2 worm cellular contexts compared by ENCODE assay signal in genomic region chrIII:825256-825655, ce11.
TF ChIP-seq lines count a peak whose summit lies in the region.

No protein-coding gene starts in this region.

TF ChIP-seq in whole organism, L1 larva, 84 proteins besides CTCF, POLR2A, EP300 and RAD21:
- no peak for TF ChIP-seq mep-1 (tag; optimal IDR thresholded peaks at IDR 0.05; lab: Kevin White, UChicago)
- peak; percentile 28 for TF ChIP-seq blmp-1 (tag; optimal IDR thresholded peaks at IDR 0.05; lab: Kevin White, UChicago)
- no peak for TF ChIP-seq dpl-1 (GFP tag; optimal IDR thresholded peaks at IDR 0.05; lab: Kevin White, UChicago)
- no peak for TF ChIP-seq ztf-4 (tag; optimal IDR thresholded peaks at IDR 0.05; lab: Kevin White, UChicago)
- TF ChIP-seq tbx-2 (tag; optimal IDR thresholded peaks at IDR 0.05; lab: Kevin White, UChicago): no peak
- TF ChIP-seq nhr-12 (tag; optimal IDR thresholded peaks at IDR 0.05; lab: Kevin White, UChicago): no peak
TF ChIP-seq in whole organism, L1 larva: peak in this region for 1.

TF ChIP-seq in whole organism, L4 larva, 104 proteins besides CTCF, POLR2A, EP300 and RAD21:
- TF ChIP-seq mep-1 (tag; optimal IDR thresholded peaks at IDR 0.05; lab: Kevin White, UChicago): no peak
- no peak for TF ChIP-seq nhr-28 (tag; optimal IDR thresholded peaks at IDR 0.05; lab: Kevin White, UChicago)
- peak; percentile 98 for TF ChIP-seq aha-1 (tag; lab: Kevin White, UChicago)

Comparison
In these comparisons a context has a peak if more than half of its experiments do, and no peak if none do; other contexts are left out.
1. Of the 29 proteins assayed by ChIP-seq in both whole organism, L4 larva and whole organism, L1 larva: peak only in whole organism, L4 larva: aha-1; only in whole organism, L1 larva: none; in both: none; in neither: 28.